Fruit fly (Drosophila melanogaster) whole organism, prepupa: ENCODE measurements around the gene CG6125.
A peak's percentile ranks its signal among the peaks of the same experiment; 100 is the strongest.

Experiments used
- Blimp-1 ChIP-seq: fragments of 200-800 bp; sonication (Bioruptor generic); optimal IDR thresholded peaks from 3 replicates; lab custom pipeline; 2017; ENCODE audit warnings: missing biosample characterization, missing genetic modification characterization, mild to moderate bottlenecking, moderate library complexity, missing genetic modification reagents
- CG10631 ChIP-seq: fragments of 200-800 bp; sonication (Bioruptor generic); optimal IDR thresholded peaks from 2 replicates; lab custom pipeline; 2016; ENCODE audit warnings: missing biosample characterization, missing genetic modification characterization
- CG10669 ChIP-seq: fragments of 200-800 bp; sonication (Bioruptor generic); optimal IDR thresholded peaks from 3 replicates; lab custom pipeline; 2018; ENCODE audit warnings: missing biosample characterization, mild to moderate bottlenecking, missing genetic modification characterization, moderate library complexity
- CG11294 ChIP-seq: fragments of 200-800 bp; sonication (Bioruptor generic); IDR thresholded peaks from 2 replicates; pipeline ENCODE4 v1.3.6; 2022; ENCODE audit warnings: missing biosample characterization, missing genetic modification characterization
- CG11902 ChIP-seq: fragments of 200-800 bp; sonication (Bioruptor generic); optimal IDR thresholded peaks from 3 replicates; lab custom pipeline; 2016; ENCODE audit warnings: missing biosample characterization, missing genetic modification characterization
- CG15336 ChIP-seq: fragments of 200-800 bp; sonication (Bioruptor generic); IDR thresholded peaks from 2 replicates; pipeline ENCODE4 v1.3.6; 2022; ENCODE audit warnings: missing biosample characterization, missing genetic modification characterization
- CG1621 ChIP-seq: fragments of 200-800 bp; sonication (Bioruptor generic); optimal IDR thresholded peaks from 3 replicates; lab custom pipeline; 2018; ENCODE audit warnings: missing biosample characterization, mild to moderate bottlenecking, missing genetic modification characterization
- CG16779 ChIP-seq: fragments of 200-800 bp; sonication (Bioruptor generic); optimal IDR thresholded peaks from 3 replicates; lab custom pipeline; 2017; ENCODE audit warnings: missing biosample characterization, mild to moderate bottlenecking, missing genetic modification characterization
- CG3032 ChIP-seq: fragments of 200-800 bp; optimal IDR thresholded peaks from 2 replicates; lab custom pipeline; 2019; ENCODE audit warnings: missing biosample characterization, mild to moderate bottlenecking, missing genetic modification characterization, moderate library complexity
- CG31627 ChIP-seq: fragments of 200-800 bp; sonication (Bioruptor generic); optimal IDR thresholded peaks from 3 replicates; lab custom pipeline; 2016; ENCODE audit warnings: missing biosample characterization, missing genetic modification characterization
- CG32006 ChIP-seq: fragments of 200-800 bp; sonication (Bioruptor generic); optimal IDR thresholded peaks from 3 replicates; lab custom pipeline; 2017; ENCODE audit warnings: missing biosample characterization, mild to moderate bottlenecking, missing genetic modification characterization
- CG34406 ChIP-seq: fragments of 200-800 bp; sonication (Bioruptor generic); optimal IDR thresholded peaks from 3 replicates; lab custom pipeline; 2016; ENCODE audit warnings: missing biosample characterization, missing genetic modification characterization
- CG4318 ChIP-seq: fragments of 200-800 bp; sonication (Bioruptor generic); optimal IDR thresholded peaks from 3 replicates; lab custom pipeline; 2017; ENCODE audit warnings: missing biosample characterization, mild to moderate bottlenecking, missing genetic modification characterization
- CG6163 ChIP-seq: fragments of 200-800 bp; sonication (Bioruptor generic); IDR thresholded peaks from 3 replicates; pipeline ENCODE4 v1.3.6; 2022; ENCODE audit warnings: missing biosample characterization, missing genetic modification characterization
- CG6276 ChIP-seq: fragments of 200-800 bp; sonication (Bioruptor generic); optimal IDR thresholded peaks from 2 replicates; lab custom pipeline; 2017; ENCODE audit warnings: missing biosample characterization, mild to moderate bottlenecking, missing genetic modification characterization
- CG6808 ChIP-seq: fragments of 200-800 bp; sonication (Bioruptor generic); optimal IDR thresholded peaks from 3 replicates; lab custom pipeline; 2017; ENCODE audit warnings: missing biosample characterization, missing genetic modification characterization, mild to moderate bottlenecking, moderate library complexity, missing genetic modification reagents
- CG6854 ChIP-seq: fragments of 200-800 bp; sonication (Bioruptor generic); optimal IDR thresholded peaks from 2 replicates; lab custom pipeline; 2017; ENCODE audit warnings: missing biosample characterization, mild to moderate bottlenecking, missing genetic modification characterization
- CG7368 ChIP-seq: fragments of 200-800 bp; sonication (Bioruptor generic); optimal IDR thresholded peaks from 3 replicates; lab custom pipeline; 2016; ENCODE audit warnings: missing biosample characterization, missing genetic modification characterization
- CG8119 ChIP-seq: fragments of 200-800 bp; sonication (Bioruptor generic); IDR thresholded peaks from 3 replicates; pipeline ENCODE4 v1.3.6; 2022; ENCODE audit warnings: missing biosample characterization, missing genetic modification characterization
- CG8319 ChIP-seq: fragments of 200-800 bp; sonication (Bioruptor generic); optimal IDR thresholded peaks from 3 replicates; lab custom pipeline; 2016; ENCODE audit warnings: missing biosample characterization, missing genetic modification characterization
- CG8632 ChIP-seq: fragments of 200-800 bp; sonication (Bioruptor generic); optimal IDR thresholded peaks from 3 replicates; lab custom pipeline; 2016; ENCODE audit warnings: missing biosample characterization, missing genetic modification characterization
- CG9139 ChIP-seq: fragments of 200-800 bp; sonication (Bioruptor generic); optimal IDR thresholded peaks from 3 replicates; lab custom pipeline; 2017; ENCODE audit warnings: missing biosample characterization, mild to moderate bottlenecking, missing genetic modification characterization
- Eip75B ChIP-seq: fragments of 200-800 bp; sonication (Bioruptor generic); optimal IDR thresholded peaks from 3 replicates; lab custom pipeline; 2016; ENCODE audit warnings: missing biosample characterization, missing genetic modification characterization
- Eip78C ChIP-seq: fragments of 200-800 bp; sonication (Bioruptor generic); peaks from one replicate; lab custom pipeline; 2016; ENCODE audit warnings: missing biosample characterization, missing genetic modification characterization
- Eip93F ChIP-seq: fragments of 200-800 bp; sonication (Bioruptor generic); optimal IDR thresholded peaks from 2 replicates; lab custom pipeline; 2016; ENCODE audit warnings: missing biosample characterization, mild to moderate bottlenecking, missing genetic modification characterization
- Ets21C ChIP-seq: fragments of 200-800 bp; sonication (Bioruptor generic); optimal IDR thresholded peaks from 3 replicates; lab custom pipeline; 2016; ENCODE audit warnings: missing biosample characterization, missing genetic modification characterization
- Gug ChIP-seq: fragments of 200-800 bp; sonication (Bioruptor generic); IDR thresholded peaks from 2 replicates; pipeline ENCODE4 v1.3.6; 2022; ENCODE audit warnings: missing biosample characterization, missing genetic modification characterization
- Hr38 ChIP-seq: sonication (Bioruptor generic); optimal IDR thresholded peaks from 2 replicates; lab custom pipeline; 2016; ENCODE audit warnings: missing biosample characterization, missing genetic modification characterization
- Hr4 ChIP-seq: fragments of 200-800 bp; sonication (Bioruptor generic); optimal IDR thresholded peaks from 3 replicates; lab custom pipeline; 2016; ENCODE audit warnings: missing biosample characterization, missing genetic modification characterization
- Lpt ChIP-seq: fragments of 200-800 bp; sonication (Bioruptor generic); optimal IDR thresholded peaks from 3 replicates; lab custom pipeline; 2016; ENCODE audit warnings: missing biosample characterization, missing genetic modification characterization
- Met ChIP-seq: fragments of 200-800 bp; sonication (Bioruptor generic); optimal IDR thresholded peaks from 3 replicates; lab custom pipeline; 2016; ENCODE audit warnings: missing biosample characterization, missing genetic modification characterization
- Smox ChIP-seq: fragments of 200-800 bp; sonication (Bioruptor generic); optimal IDR thresholded peaks from 3 replicates; lab custom pipeline; 2016; ENCODE audit warnings: missing biosample characterization, missing genetic modification characterization
- Sox102F ChIP-seq: fragments of 200-800 bp; sonication (Bioruptor generic); optimal IDR thresholded peaks from 2 replicates; lab custom pipeline; 2016; ENCODE audit warnings: missing biosample characterization, mild to moderate bottlenecking, missing genetic modification characterization
- Sox15 ChIP-seq: fragments of 200-800 bp; sonication (Bioruptor generic); optimal IDR thresholded peaks from 3 replicates; lab custom pipeline; 2016; ENCODE audit warnings: missing biosample characterization, missing genetic modification characterization
- achi ChIP-seq: fragments of 200-800 bp; sonication (Bioruptor generic); optimal IDR thresholded peaks from 3 replicates; lab custom pipeline; 2016; ENCODE audit warnings: missing biosample characterization, missing genetic modification characterization
- acj6 ChIP-seq: fragments of 200-800 bp; sonication (Bioruptor generic); optimal IDR thresholded peaks from 3 replicates; lab custom pipeline; 2016; ENCODE audit warnings: missing biosample characterization, missing genetic modification characterization
- cyc ChIP-seq: fragments of 200-800 bp; sonication (Bioruptor generic); optimal IDR thresholded peaks from 3 replicates; lab custom pipeline; 2016; ENCODE audit warnings: missing biosample characterization, missing genetic modification characterization
- dac ChIP-seq: fragments of 200-800 bp; sonication (Bioruptor generic); optimal IDR thresholded peaks from 2 replicates; lab custom pipeline; 2017; ENCODE audit warnings: missing biosample characterization, mild to moderate bottlenecking, missing genetic modification characterization
- dsx ChIP-seq: fragments of 200-800 bp; optimal IDR thresholded peaks from 3 replicates; lab custom pipeline; 2019; ENCODE audit warnings: missing biosample characterization, mild to moderate bottlenecking, missing genetic modification characterization, moderate library complexity; ENCODE audit not compliant: poor library complexity, severe bottlenecking
- eg ChIP-seq: fragments of 200-800 bp; sonication (Bioruptor generic); IDR thresholded peaks from 3 replicates; pipeline ENCODE4 v1.3.6; 2022; ENCODE audit warnings: missing biosample characterization, missing genetic modification characterization
- esn ChIP-seq: fragments of 200-800 bp; sonication (Bioruptor generic); optimal IDR thresholded peaks from 2 replicates; lab custom pipeline; 2016; ENCODE audit warnings: missing biosample characterization, mild to moderate bottlenecking, missing genetic modification characterization, moderate library complexity
- fd59A ChIP-seq: fragments of 200-800 bp; sonication (Bioruptor generic); optimal IDR thresholded peaks from 2 replicates; lab custom pipeline; 2017; ENCODE audit warnings: missing biosample characterization, mild to moderate bottlenecking, missing genetic modification characterization, missing genetic modification reagents
- fd85E ChIP-seq: fragments of 200-800 bp; sonication (Bioruptor generic); optimal IDR thresholded peaks from 3 replicates; lab custom pipeline; 2016; ENCODE audit warnings: missing biosample characterization, missing genetic modification characterization
- fkh ChIP-seq: fragments of 200-800 bp; sonication (Bioruptor generic); optimal IDR thresholded peaks from 3 replicates; lab custom pipeline; 2017; ENCODE audit warnings: missing biosample characterization, mild to moderate bottlenecking, missing genetic modification characterization, moderate library complexity
- lz ChIP-seq: fragments of 200-800 bp; sonication (Bioruptor generic); optimal IDR thresholded peaks from 3 replicates; lab custom pipeline; 2016; ENCODE audit warnings: missing biosample characterization, missing genetic modification characterization
- pdm3 ChIP-seq: fragments of 200-800 bp; sonication (Bioruptor generic); optimal IDR thresholded peaks from 3 replicates; lab custom pipeline; 2016; ENCODE audit warnings: missing biosample characterization, missing genetic modification characterization
- spab ChIP-seq: fragments of 200-800 bp; sonication (Bioruptor generic); optimal IDR thresholded peaks from 2 replicates; lab custom pipeline; 2017; ENCODE audit warnings: missing biosample characterization, mild to moderate bottlenecking, missing genetic modification characterization, missing genetic modification reagents
- ss ChIP-seq, 2 experiments: fragments of 200-800 bp; sonication (Bioruptor generic); optimal IDR thresholded peaks; 2 replicates in 1 of 2; 3 replicates in 1 of 2; lab custom pipeline; 2017 to 2018; ENCODE audit warnings: mild to moderate bottlenecking in 2 of 2, missing biosample characterization in 2 of 2, missing genetic modification characterization in 2 of 2, moderate library complexity in 1 of 2
- svp ChIP-seq: fragments of 200-800 bp; sonication (Bioruptor generic); peaks from one replicate; lab custom pipeline; 2016; ENCODE audit warnings: missing biosample characterization, missing genetic modification characterization
- topi ChIP-seq: fragments of 200-800 bp; sonication (Bioruptor generic); optimal IDR thresholded peaks from 3 replicates; lab custom pipeline; 2016; ENCODE audit warnings: missing biosample characterization, missing genetic modification characterization

CG6125 gene

DNA sequence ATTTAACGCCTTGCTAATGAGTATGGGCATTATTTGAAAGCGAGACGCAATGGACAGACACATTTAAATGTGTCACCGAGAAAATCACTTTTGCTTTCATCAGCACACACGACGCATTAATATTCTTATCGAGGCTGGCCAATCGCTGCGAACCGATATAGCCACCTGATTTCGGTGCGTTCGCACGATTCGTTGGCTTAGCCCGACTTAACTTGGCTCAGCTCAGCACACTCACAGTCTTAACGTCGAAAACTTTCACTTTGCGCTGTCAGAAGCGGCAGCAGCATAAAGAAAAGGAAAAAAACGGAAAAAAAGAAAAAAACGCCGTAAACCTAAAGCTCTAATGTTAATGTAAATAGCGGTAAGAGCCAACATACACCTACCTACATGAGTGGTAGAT lies 23.5 kb upstream of the CG6125 start:
- TF ChIP-seq Blimp-1 (GFP tag; lab: Kevin White, UChicago): peak; percentile 23
- no peak for TF ChIP-seq ss (GFP tag; optimal IDR thresholded peaks at IDR 0.05; lab: Kevin White, UChicago)

DNA sequence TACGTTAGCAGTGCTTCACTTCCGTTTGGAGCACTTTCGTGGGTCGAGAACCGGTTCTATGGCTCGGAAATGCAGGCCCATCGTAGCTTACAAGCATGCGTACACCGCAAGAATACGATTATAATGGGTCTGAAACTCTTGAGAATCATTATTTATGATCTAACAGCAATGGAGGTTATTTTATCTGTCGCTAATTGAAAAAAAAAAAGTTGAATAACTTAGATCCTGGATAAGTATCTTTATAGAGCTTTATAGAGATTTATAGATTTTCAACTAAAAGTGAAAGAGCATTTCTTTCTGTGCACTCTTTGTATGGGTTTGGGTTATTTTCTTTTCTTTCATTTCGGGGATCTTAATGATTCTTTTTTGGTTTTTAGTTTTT lies 20.9 kb upstream of the CG6125 start:
- TF ChIP-seq eg (GFP tag; lab: Robert Waterston, UW): peak; percentile 75; the same call in 2 of the 3 replicates
- TF ChIP-seq Hr38 (GFP tag; lab: Kevin White, UChicago): no peak
- peak; percentile 11 for TF ChIP-seq CG6854 (GFP tag; lab: Kevin White, UChicago)
- TF ChIP-seq svp (GFP tag; lab: Kevin White, UChicago): peak; percentile 95
- peak; percentile 93 for TF ChIP-seq Smox (GFP tag; lab: Kevin White, UChicago)
- TF ChIP-seq Eip75B (GFP tag; lab: Kevin White, UChicago): peak; percentile 85
- TF ChIP-seq Met: peak; percentile 94
- TF ChIP-seq CG3032 (tag; lab: Kevin White, UChicago): peak; percentile 57
- peak; percentile 31 for TF ChIP-seq CG10669 (GFP tag; lab: Kevin White, UChicago)
- TF ChIP-seq CG16779 (tag; lab: Kevin White, UChicago): peak; percentile 33
- TF ChIP-seq Ets21C (GFP tag; lab: Kevin White, UChicago): peak; percentile 88
- peak; percentile 75 for TF ChIP-seq CG8632 (GFP tag; lab: Kevin White, UChicago)
- peak; percentile 62 for TF ChIP-seq Sox15 (GFP tag; lab: Kevin White, UChicago)
- TF ChIP-seq pdm3 (GFP tag; lab: Kevin White, UChicago): peak; percentile 85
- TF ChIP-seq CG7368 (GFP tag; lab: Kevin White, UChicago): peak; percentile 41
- TF ChIP-seq esn (GFP tag; lab: Kevin White, UChicago): peak; percentile 94
- peak; percentile 10 for TF ChIP-seq spab
- TF ChIP-seq CG34406 (GFP tag; lab: Kevin White, UChicago): peak; percentile 79
- TF ChIP-seq CG9139 (GFP tag; lab: Kevin White, UChicago): no peak
- TF ChIP-seq Gug (GFP tag; lab: Robert Waterston, UW): peak; percentile 60
- TF ChIP-seq achi (GFP tag; lab: Kevin White, UChicago): peak; percentile 83
- peak; percentile 85 for TF ChIP-seq cyc
- peak; percentile 93 for TF ChIP-seq CG31627 (GFP tag; lab: Kevin White, UChicago)
- TF ChIP-seq CG15336 (GFP tag; lab: Robert Waterston, UW): peak; percentile 75
- peak; percentile 10 to 38 for TF ChIP-seq ss (GFP tag; optimal IDR thresholded peaks at IDR 0.05; lab: Kevin White, UChicago)
- TF ChIP-seq Lpt (GFP tag; lab: Kevin White, UChicago): peak; percentile 65
- peak; percentile 50 for TF ChIP-seq dsx
- TF ChIP-seq CG1621 (tag; lab: Kevin White, UChicago): peak; percentile 13
- no peak for TF ChIP-seq fd85E (GFP tag; lab: Kevin White, UChicago)
- TF ChIP-seq CG8119: peak; percentile 76
- peak; percentile 8 for TF ChIP-seq fd59A (GFP tag; lab: Kevin White, UChicago)
- peak; percentile 34 for TF ChIP-seq dac
- peak; percentile 93 for TF ChIP-seq Sox102F (GFP tag; lab: Kevin White, UChicago)
- TF ChIP-seq topi (GFP tag; lab: Kevin White, UChicago): peak; percentile 90
- TF ChIP-seq CG11294 (GFP tag; lab: Robert Waterston, UW): no peak
- peak; percentile 84 for TF ChIP-seq CG6163 (GFP tag; lab: Robert Waterston, UW)
- TF ChIP-seq CG8319 (GFP tag; lab: Kevin White, UChicago): peak; percentile 55
- peak; percentile 95 for TF ChIP-seq Eip78C
- no peak for TF ChIP-seq CG6808 (GFP tag; lab: Kevin White, UChicago)
- peak; percentile 58 for TF ChIP-seq CG4318 (GFP tag; lab: Kevin White, UChicago)
- TF ChIP-seq CG11902 (GFP tag; lab: Kevin White, UChicago): peak; percentile 56
- TF ChIP-seq Eip93F (GFP tag; lab: Kevin White, UChicago): peak; percentile 70
- TF ChIP-seq fkh (GFP tag; lab: Kevin White, UChicago): no peak
- TF ChIP-seq acj6 (GFP tag; lab: Kevin White, UChicago): peak; percentile 83
- peak; percentile 74 for TF ChIP-seq CG10631 (GFP tag; lab: Kevin White, UChicago)
- peak; percentile 85 for TF ChIP-seq CG32006 (GFP tag; lab: Kevin White, UChicago)
- TF ChIP-seq lz: peak; percentile 88
- TF ChIP-seq CG6276 (GFP tag; lab: Kevin White, UChicago): peak; percentile 59
- no peak for TF ChIP-seq Blimp-1 (GFP tag; lab: Kevin White, UChicago)
- peak; percentile 65 for TF ChIP-seq Hr4 (GFP tag; lab: Kevin White, UChicago)
